Worm (Caenorhabditis elegans) whole organism, L4 larva: ENCODE measurements around the gene C28D4.7.

Experiments
- F26F4.8 ChIP-seq: fragments of 200-800 bp; sonication (Bioruptor generic); conservative IDR thresholded peaks from 2 replicates; pipeline ENCODE4 v1.3.6; 2022; ENCODE audit warnings: missing genetic modification characterization, missing compliant biosample characterization
- F49E8.2 ChIP-seq: sonication (generic microtip); optimal IDR thresholded peaks from 2 replicates; lab custom pipeline; 2016; ENCODE audit warnings: missing compliant biosample characterization, mild to moderate bottlenecking, missing genetic modification characterization, borderline replicate concordance
- ceh-62 ChIP-seq: sonication (generic microtip); optimal IDR thresholded peaks from 2 replicates; lab custom pipeline; 2017; ENCODE audit warnings: missing biosample characterization, missing genetic modification characterization
- fkh-10 ChIP-seq: fragments of 150-350 bp; optimal IDR thresholded peaks from 2 replicates; lab custom pipeline; 2014; ENCODE audit warnings: missing biosample characterization, missing genetic modification reagents, missing genetic modification characterization
- lir-3 ChIP-seq: sonication (generic microtip); optimal IDR thresholded peaks from 2 replicates; lab custom pipeline; 2016; ENCODE audit warnings: mild to moderate bottlenecking, missing genetic modification characterization, missing compliant biosample characterization
- lsy-2 ChIP-seq, 2 experiments: fragments of 150-350 bp in 1 of 2; sonication (generic microtip) in 1 of 2; optimal IDR thresholded peaks; 2 replicates each; lab custom pipeline; 2014 to 2017; ENCODE audit warnings: missing biosample characterization in 2 of 2, missing genetic modification characterization in 2 of 2
- nhr-25 ChIP-seq: sonication (generic microtip); optimal IDR thresholded peaks from 2 replicates; lab custom pipeline; 2017; ENCODE audit warnings: missing genetic modification characterization, mild to moderate bottlenecking, missing compliant biosample characterization, antibody characterized with exemption, moderate library complexity, borderline replicate concordance; ENCODE audit not compliant: insufficient read depth
- nhr-28 ChIP-seq: fragments of 150-350 bp; optimal IDR thresholded peaks from 2 replicates; lab custom pipeline; 2014; ENCODE audit warnings: missing biosample characterization, missing genetic modification characterization
- nhr-6 ChIP-seq: fragments of 150-350 bp; optimal IDR thresholded peaks from 2 replicates; lab custom pipeline; 2014; ENCODE audit warnings: missing biosample characterization, missing genetic modification characterization
- unc-39 ChIP-seq: sonication (generic microtip); optimal IDR thresholded peaks from 2 replicates; lab custom pipeline; 2017; ENCODE audit warnings: missing biosample characterization, missing genetic modification characterization
- zag-1 ChIP-seq: fragments of 150-350 bp; optimal IDR thresholded peaks from 2 replicates; lab custom pipeline; 2014; ENCODE audit warnings: missing biosample characterization, missing genetic modification characterization

- no peak for TF ChIP-seq nhr-25
- no peak for TF ChIP-seq zag-1
- TF ChIP-seq nhr-6 (tag; lab: Kevin White, UChicago), result no peak
- TF ChIP-seq ceh-62 (tag; lab: Kevin White, UChicago), result no peak
- no peak for TF ChIP-seq fkh-10 (GFP tag; lab: Kevin White, UChicago)
- no peak for TF ChIP-seq lsy-2 (tag; optimal IDR thresholded peaks at IDR 0.05; lab: Kevin White, UChicago)
- TF ChIP-seq F26F4.8 (GFP tag; lab: Robert Waterston, UW), result no peak
- no peak for TF ChIP-seq lir-3 (tag; lab: Kevin White, UChicago)
- TF ChIP-seq unc-39 (tag; lab: Kevin White, UChicago), result no peak
- no peak for TF ChIP-seq nhr-28
- TF ChIP-seq F49E8.2 (tag; lab: Kevin White, UChicago), result no peak
Observed at ce11 chrIV:9772096-9772720, 29.3 kb upstream of the C28D4.7 start, which contains the start of gene cav-1.
